Fruit fly (Drosophila melanogaster) whole organism, prepupa: Measurements from ENCODE around the gene ebd1.
A peak's percentile ranks its signal among the peaks of the same experiment; 100 is the strongest.

Experiments
- Blimp-1 ChIP-seq: fragments of 200-800 bp; sonication (Bioruptor generic); optimal IDR thresholded peaks from 3 replicates; lab custom pipeline; 2017; ENCODE audit warnings: missing biosample characterization, missing genetic modification characterization, mild to moderate bottlenecking, moderate library complexity, missing genetic modification reagents
- CG10631 ChIP-seq: fragments of 200-800 bp; sonication (Bioruptor generic); optimal IDR thresholded peaks from 2 replicates; lab custom pipeline; 2016; ENCODE audit warnings: missing biosample characterization, missing genetic modification characterization
- CG10669 ChIP-seq: fragments of 200-800 bp; sonication (Bioruptor generic); optimal IDR thresholded peaks from 3 replicates; lab custom pipeline; 2018; ENCODE audit warnings: missing biosample characterization, mild to moderate bottlenecking, missing genetic modification characterization, moderate library complexity
- CG11762 ChIP-seq: fragments of 200-800 bp; sonication (Bioruptor generic); optimal IDR thresholded peaks from 3 replicates; lab custom pipeline; 2016; ENCODE audit warnings: missing biosample characterization, missing genetic modification characterization; ENCODE audit not compliant: insufficient read depth
- CG11902 ChIP-seq: fragments of 200-800 bp; sonication (Bioruptor generic); optimal IDR thresholded peaks from 3 replicates; lab custom pipeline; 2016; ENCODE audit warnings: missing biosample characterization, missing genetic modification characterization
- CG15336 ChIP-seq: fragments of 200-800 bp; sonication (Bioruptor generic); IDR thresholded peaks from 2 replicates; pipeline ENCODE4 v1.3.6; 2022; ENCODE audit warnings: missing biosample characterization, missing genetic modification characterization
- CG1621 ChIP-seq: fragments of 200-800 bp; sonication (Bioruptor generic); optimal IDR thresholded peaks from 3 replicates; lab custom pipeline; 2018; ENCODE audit warnings: missing biosample characterization, mild to moderate bottlenecking, missing genetic modification characterization
- CG16779 ChIP-seq: fragments of 200-800 bp; sonication (Bioruptor generic); optimal IDR thresholded peaks from 3 replicates; lab custom pipeline; 2017; ENCODE audit warnings: missing biosample characterization, mild to moderate bottlenecking, missing genetic modification characterization
- CG31627 ChIP-seq: fragments of 200-800 bp; sonication (Bioruptor generic); optimal IDR thresholded peaks from 3 replicates; lab custom pipeline; 2016; ENCODE audit warnings: missing biosample characterization, missing genetic modification characterization
- CG34406 ChIP-seq: fragments of 200-800 bp; sonication (Bioruptor generic); optimal IDR thresholded peaks from 3 replicates; lab custom pipeline; 2016; ENCODE audit warnings: missing biosample characterization, missing genetic modification characterization
- CG3919 ChIP-seq: fragments of 200-800 bp; sonication (Bioruptor generic); optimal IDR thresholded peaks from 3 replicates; lab custom pipeline; 2016; ENCODE audit warnings: missing biosample characterization, missing genetic modification characterization
- CG4318 ChIP-seq: fragments of 200-800 bp; sonication (Bioruptor generic); optimal IDR thresholded peaks from 3 replicates; lab custom pipeline; 2017; ENCODE audit warnings: missing biosample characterization, mild to moderate bottlenecking, missing genetic modification characterization
- CG6276 ChIP-seq: fragments of 200-800 bp; sonication (Bioruptor generic); optimal IDR thresholded peaks from 2 replicates; lab custom pipeline; 2017; ENCODE audit warnings: missing biosample characterization, mild to moderate bottlenecking, missing genetic modification characterization
- CG6792 ChIP-seq: fragments of 200-800 bp; sonication (Bioruptor generic); optimal IDR thresholded peaks from 3 replicates; lab custom pipeline; 2016; ENCODE audit warnings: missing biosample characterization, missing genetic modification characterization
- CG6808 ChIP-seq: fragments of 200-800 bp; sonication (Bioruptor generic); optimal IDR thresholded peaks from 3 replicates; lab custom pipeline; 2017; ENCODE audit warnings: missing biosample characterization, missing genetic modification characterization, mild to moderate bottlenecking, moderate library complexity, missing genetic modification reagents
- CG6854 ChIP-seq: fragments of 200-800 bp; sonication (Bioruptor generic); optimal IDR thresholded peaks from 2 replicates; lab custom pipeline; 2017; ENCODE audit warnings: missing biosample characterization, mild to moderate bottlenecking, missing genetic modification characterization
- CG7368 ChIP-seq: fragments of 200-800 bp; sonication (Bioruptor generic); optimal IDR thresholded peaks from 3 replicates; lab custom pipeline; 2016; ENCODE audit warnings: missing biosample characterization, missing genetic modification characterization
- CG8319 ChIP-seq: fragments of 200-800 bp; sonication (Bioruptor generic); optimal IDR thresholded peaks from 3 replicates; lab custom pipeline; 2016; ENCODE audit warnings: missing biosample characterization, missing genetic modification characterization
- CG8632 ChIP-seq: fragments of 200-800 bp; sonication (Bioruptor generic); optimal IDR thresholded peaks from 3 replicates; lab custom pipeline; 2016; ENCODE audit warnings: missing biosample characterization, missing genetic modification characterization
- CG9139 ChIP-seq: fragments of 200-800 bp; sonication (Bioruptor generic); optimal IDR thresholded peaks from 3 replicates; lab custom pipeline; 2017; ENCODE audit warnings: missing biosample characterization, mild to moderate bottlenecking, missing genetic modification characterization
- Eip75B ChIP-seq: fragments of 200-800 bp; sonication (Bioruptor generic); optimal IDR thresholded peaks from 3 replicates; lab custom pipeline; 2016; ENCODE audit warnings: missing biosample characterization, missing genetic modification characterization
- Eip93F ChIP-seq: fragments of 200-800 bp; sonication (Bioruptor generic); optimal IDR thresholded peaks from 2 replicates; lab custom pipeline; 2016; ENCODE audit warnings: missing biosample characterization, mild to moderate bottlenecking, missing genetic modification characterization
- Ets21C ChIP-seq: fragments of 200-800 bp; sonication (Bioruptor generic); optimal IDR thresholded peaks from 3 replicates; lab custom pipeline; 2016; ENCODE audit warnings: missing biosample characterization, missing genetic modification characterization
- Ets96B ChIP-seq: fragments of 200-800 bp; optimal IDR thresholded peaks from 2 replicates; lab custom pipeline; 2019; ENCODE audit warnings: missing biosample characterization, mild to moderate bottlenecking, missing genetic modification characterization, moderate library complexity
- Gug ChIP-seq: fragments of 200-800 bp; sonication (Bioruptor generic); IDR thresholded peaks from 2 replicates; pipeline ENCODE4 v1.3.6; 2022; ENCODE audit warnings: missing biosample characterization, missing genetic modification characterization
- Hr39 ChIP-seq: fragments of 200-800 bp; sonication (Bioruptor generic); optimal IDR thresholded peaks from 2 replicates; lab custom pipeline; 2016; ENCODE audit warnings: missing biosample characterization, missing genetic modification characterization
- Hr4 ChIP-seq: fragments of 200-800 bp; sonication (Bioruptor generic); optimal IDR thresholded peaks from 3 replicates; lab custom pipeline; 2016; ENCODE audit warnings: missing biosample characterization, missing genetic modification characterization
- Lpt ChIP-seq: fragments of 200-800 bp; sonication (Bioruptor generic); optimal IDR thresholded peaks from 3 replicates; lab custom pipeline; 2016; ENCODE audit warnings: missing biosample characterization, missing genetic modification characterization
- Met ChIP-seq: fragments of 200-800 bp; sonication (Bioruptor generic); optimal IDR thresholded peaks from 3 replicates; lab custom pipeline; 2016; ENCODE audit warnings: missing biosample characterization, missing genetic modification characterization
- OdsH ChIP-seq: fragments of 200-800 bp; sonication (Bioruptor generic); optimal IDR thresholded peaks from 3 replicates; lab custom pipeline; 2016; ENCODE audit warnings: missing biosample characterization, missing genetic modification characterization
- Sox102F ChIP-seq: fragments of 200-800 bp; sonication (Bioruptor generic); optimal IDR thresholded peaks from 2 replicates; lab custom pipeline; 2016; ENCODE audit warnings: missing biosample characterization, mild to moderate bottlenecking, missing genetic modification characterization
- Sox14 ChIP-seq: fragments of 200-800 bp; sonication (Bioruptor generic); optimal IDR thresholded peaks from 3 replicates; lab custom pipeline; 2016; ENCODE audit warnings: missing biosample characterization, missing genetic modification characterization
- Sox15 ChIP-seq: fragments of 200-800 bp; sonication (Bioruptor generic); optimal IDR thresholded peaks from 3 replicates; lab custom pipeline; 2016; ENCODE audit warnings: missing biosample characterization, missing genetic modification characterization
- acj6 ChIP-seq: fragments of 200-800 bp; sonication (Bioruptor generic); optimal IDR thresholded peaks from 3 replicates; lab custom pipeline; 2016; ENCODE audit warnings: missing biosample characterization, missing genetic modification characterization
- cyc ChIP-seq: fragments of 200-800 bp; sonication (Bioruptor generic); optimal IDR thresholded peaks from 3 replicates; lab custom pipeline; 2016; ENCODE audit warnings: missing biosample characterization, missing genetic modification characterization
- dac ChIP-seq: fragments of 200-800 bp; sonication (Bioruptor generic); optimal IDR thresholded peaks from 2 replicates; lab custom pipeline; 2017; ENCODE audit warnings: missing biosample characterization, mild to moderate bottlenecking, missing genetic modification characterization
- dsx ChIP-seq: fragments of 200-800 bp; optimal IDR thresholded peaks from 3 replicates; lab custom pipeline; 2019; ENCODE audit warnings: missing biosample characterization, mild to moderate bottlenecking, missing genetic modification characterization, moderate library complexity; ENCODE audit not compliant: poor library complexity, severe bottlenecking
- eg ChIP-seq: fragments of 200-800 bp; sonication (Bioruptor generic); IDR thresholded peaks from 3 replicates; pipeline ENCODE4 v1.3.6; 2022; ENCODE audit warnings: missing biosample characterization, missing genetic modification characterization
- esn ChIP-seq: fragments of 200-800 bp; sonication (Bioruptor generic); optimal IDR thresholded peaks from 2 replicates; lab custom pipeline; 2016; ENCODE audit warnings: missing biosample characterization, mild to moderate bottlenecking, missing genetic modification characterization, moderate library complexity
- fd59A ChIP-seq: fragments of 200-800 bp; sonication (Bioruptor generic); optimal IDR thresholded peaks from 2 replicates; lab custom pipeline; 2017; ENCODE audit warnings: missing biosample characterization, mild to moderate bottlenecking, missing genetic modification characterization, missing genetic modification reagents
- fd85E ChIP-seq: fragments of 200-800 bp; sonication (Bioruptor generic); optimal IDR thresholded peaks from 3 replicates; lab custom pipeline; 2016; ENCODE audit warnings: missing biosample characterization, missing genetic modification characterization
- fkh ChIP-seq: fragments of 200-800 bp; sonication (Bioruptor generic); optimal IDR thresholded peaks from 3 replicates; lab custom pipeline; 2017; ENCODE audit warnings: missing biosample characterization, mild to moderate bottlenecking, missing genetic modification characterization, moderate library complexity
- net ChIP-seq: fragments of 200-800 bp; sonication (Bioruptor generic); optimal IDR thresholded peaks from 3 replicates; lab custom pipeline; 2016; ENCODE audit warnings: missing biosample characterization, missing genetic modification characterization
- pdm3 ChIP-seq: fragments of 200-800 bp; sonication (Bioruptor generic); optimal IDR thresholded peaks from 3 replicates; lab custom pipeline; 2016; ENCODE audit warnings: missing biosample characterization, missing genetic modification characterization
- salr ChIP-seq, 2 experiments: fragments of 200-800 bp; sonication (Bioruptor generic); optimal IDR thresholded peaks; 3 replicates each; lab custom pipeline; 2016 to 2018; ENCODE audit warnings: missing biosample characterization in 2 of 2, missing genetic modification characterization in 2 of 2, mild to moderate bottlenecking in 1 of 2
- spab ChIP-seq: fragments of 200-800 bp; sonication (Bioruptor generic); optimal IDR thresholded peaks from 2 replicates; lab custom pipeline; 2017; ENCODE audit warnings: missing biosample characterization, mild to moderate bottlenecking, missing genetic modification characterization, missing genetic modification reagents
- ss ChIP-seq, 2 experiments: fragments of 200-800 bp; sonication (Bioruptor generic); optimal IDR thresholded peaks; 2 replicates in 1 of 2; 3 replicates in 1 of 2; lab custom pipeline; 2017 to 2018; ENCODE audit warnings: mild to moderate bottlenecking in 2 of 2, missing biosample characterization in 2 of 2, missing genetic modification characterization in 2 of 2, moderate library complexity in 1 of 2
- svp ChIP-seq: fragments of 200-800 bp; sonication (Bioruptor generic); peaks from one replicate; lab custom pipeline; 2016; ENCODE audit warnings: missing biosample characterization, missing genetic modification characterization
- topi ChIP-seq: fragments of 200-800 bp; sonication (Bioruptor generic); optimal IDR thresholded peaks from 3 replicates; lab custom pipeline; 2016; ENCODE audit warnings: missing biosample characterization, missing genetic modification characterization
- vri ChIP-seq: fragments of 200-800 bp; sonication (Bioruptor generic); optimal IDR thresholded peaks from 3 replicates; lab custom pipeline; 2016; ENCODE audit warnings: missing biosample characterization, mild to moderate bottlenecking, missing genetic modification characterization

ebd1 gene

DNA sequence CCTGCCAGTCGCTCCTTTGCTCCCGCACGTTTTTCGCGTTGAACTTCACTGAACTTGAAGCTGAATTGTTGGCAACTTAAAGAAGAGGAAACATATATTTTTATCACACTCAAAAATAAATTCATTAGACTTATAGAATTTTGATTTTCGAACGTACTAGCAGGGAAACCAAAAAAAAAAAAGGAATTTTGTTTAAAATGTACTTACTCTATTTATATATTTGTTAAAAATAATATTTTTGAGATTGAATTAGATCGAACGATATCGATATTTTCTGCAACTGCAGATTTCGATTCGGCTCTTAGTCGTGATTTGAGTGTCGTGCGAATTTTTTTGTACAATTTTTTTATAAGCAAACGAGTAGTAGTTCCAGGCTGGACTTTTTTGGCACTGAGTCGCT lies 46.1 kb upstream of the ebd1 start (continued):
- TF ChIP-seq CG3919 (GFP tag; lab: Kevin White, UChicago) = peak; percentile 59
- TF ChIP-seq CG8319 (GFP tag; lab: Kevin White, UChicago) = no peak
- TF ChIP-seq Ets96B (tag; lab: Kevin White, UChicago) = peak; percentile 55
- TF ChIP-seq cyc (GFP tag; lab: Kevin White, UChicago) = peak; percentile 5
- TF ChIP-seq CG10631 = peak; percentile 11
- no peak for TF ChIP-seq vri (GFP tag; lab: Kevin White, UChicago)
- peak; percentile 17 for TF ChIP-seq CG10669 (GFP tag; lab: Kevin White, UChicago)
- TF ChIP-seq esn (GFP tag; lab: Kevin White, UChicago) = peak; percentile 11
- TF ChIP-seq CG6854 (GFP tag; lab: Kevin White, UChicago) = no peak
- peak; percentile 16 for TF ChIP-seq spab (GFP tag; lab: Kevin White, UChicago)
- TF ChIP-seq CG6792 (GFP tag; lab: Kevin White, UChicago) = no peak
- TF ChIP-seq acj6 (GFP tag; lab: Kevin White, UChicago) = no peak

DNA sequence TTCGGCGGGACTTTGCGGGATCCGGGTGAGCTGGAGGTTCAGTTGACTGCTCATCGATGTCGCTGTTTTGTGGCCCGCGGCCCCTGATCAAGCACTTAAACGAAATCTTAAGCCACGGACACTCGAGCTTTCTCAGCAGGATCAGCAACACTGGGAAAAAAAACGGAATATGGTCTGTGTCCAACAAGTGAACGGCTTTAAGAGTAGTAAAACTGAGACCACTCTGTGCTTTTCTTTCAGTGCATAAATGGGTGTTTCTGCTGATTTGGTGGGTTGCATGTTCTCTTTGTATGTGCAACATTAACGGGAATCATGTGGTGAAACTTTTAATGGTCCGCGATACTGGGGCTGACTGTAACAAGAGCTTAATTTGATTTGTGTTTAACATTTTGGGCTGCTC lies 44.0 kb upstream of the ebd1 start:
- no peak for TF ChIP-seq salr (GFP tag; optimal IDR thresholded peaks at IDR 0.05; lab: Kevin White, UChicago)
- no peak for TF ChIP-seq CG10669 (GFP tag; lab: Kevin White, UChicago)
- peak; percentile 53 for TF ChIP-seq Hr39 (GFP tag; lab: Kevin White, UChicago)
- peak; percentile 15 for TF ChIP-seq CG11902
- peak; percentile 19 for TF ChIP-seq OdsH
- no peak for TF ChIP-seq net (GFP tag; lab: Kevin White, UChicago)
- peak; percentile 13 for TF ChIP-seq CG34406 (GFP tag; lab: Kevin White, UChicago)
- TF ChIP-seq topi = peak; percentile 49
- no peak for TF ChIP-seq Blimp-1 (GFP tag; lab: Kevin White, UChicago)
- peak; percentile 57 for TF ChIP-seq CG3919 (GFP tag; lab: Kevin White, UChicago)
- no peak for TF ChIP-seq Sox15 (GFP tag; lab: Kevin White, UChicago)
- TF ChIP-seq CG31627 = peak; percentile 51
- no peak for TF ChIP-seq fd85E (GFP tag; lab: Kevin White, UChicago)
- TF ChIP-seq Ets21C (GFP tag; lab: Kevin White, UChicago) = peak; percentile 39
- peak; percentile 14 for TF ChIP-seq pdm3 (GFP tag; lab: Kevin White, UChicago)
- no peak for TF ChIP-seq CG11762 (GFP tag; lab: Kevin White, UChicago)
- no peak for TF ChIP-seq CG6808 (GFP tag; lab: Kevin White, UChicago)
- TF ChIP-seq fd59A (GFP tag; lab: Kevin White, UChicago) = no peak
- peak; percentile 51 for TF ChIP-seq Eip75B (GFP tag; lab: Kevin White, UChicago)
- TF ChIP-seq CG7368 (GFP tag; lab: Kevin White, UChicago) = no peak
- no peak for TF ChIP-seq eg (GFP tag; lab: Robert Waterston, UW)
- TF ChIP-seq Eip93F (GFP tag; lab: Kevin White, UChicago) = peak; percentile 66
- TF ChIP-seq dsx (GFP tag; lab: Kevin White, UChicago) = no peak
- TF ChIP-seq Hr4 (GFP tag; lab: Kevin White, UChicago) = no peak
- peak; percentile 74 for TF ChIP-seq esn (GFP tag; lab: Kevin White, UChicago)
- TF ChIP-seq cyc (GFP tag; lab: Kevin White, UChicago) = peak; percentile 58
- TF ChIP-seq Met (GFP tag; lab: Kevin White, UChicago) = peak; percentile 77
- no peak for TF ChIP-seq CG8632
- no peak for TF ChIP-seq CG1621 (tag; lab: Kevin White, UChicago)
- no peak for TF ChIP-seq CG15336
- no peak for TF ChIP-seq Gug (GFP tag; lab: Robert Waterston, UW)
- no peak for TF ChIP-seq CG8319 (GFP tag; lab: Kevin White, UChicago)
- TF ChIP-seq Lpt (GFP tag; lab: Kevin White, UChicago) = no peak
- TF ChIP-seq CG4318 = no peak
- no peak for TF ChIP-seq dac (GFP tag; lab: Kevin White, UChicago)
- TF ChIP-seq svp = peak; percentile 86
- no peak for TF ChIP-seq CG16779
- TF ChIP-seq ss (GFP tag; optimal IDR thresholded peaks at IDR 0.05; lab: Kevin White, UChicago) = no peak
- TF ChIP-seq CG6276 (GFP tag; lab: Kevin White, UChicago) = no peak
- TF ChIP-seq Sox102F (GFP tag; lab: Kevin White, UChicago) = peak; percentile 62
- peak; percentile 17 for TF ChIP-seq Sox14 (GFP tag; lab: Kevin White, UChicago)
- no peak for TF ChIP-seq fkh
- TF ChIP-seq CG9139 (GFP tag; lab: Kevin White, UChicago) = no peak
